Fruit fly (Drosophila melanogaster) whole organism, embryonic: ENCODE measurements around the gene sa.
A peak's percentile ranks its signal among the peaks of the same experiment; 100 is the strongest.

ENCODE experiments used
- B-H1 ChIP-seq: fragments of 200-800 bp; sonication (Bioruptor generic); IDR thresholded peaks from 3 replicates; pipeline ENCODE4 v1.3.6; 2022; ENCODE audit warnings: missing biosample characterization, missing genetic modification characterization
- CG10366 ChIP-seq: fragments of 200-800 bp; sonication (Bioruptor generic); IDR thresholded peaks from 2 replicates; pipeline ENCODE4 v1.3.6; 2022; ENCODE audit warnings: missing biosample characterization, missing genetic modification characterization
- CG10462 ChIP-seq: fragments of 200-800 bp; sonication (Bioruptor generic); optimal IDR thresholded peaks from 2 replicates; lab custom pipeline; 2016; ENCODE audit warnings: missing biosample characterization, missing genetic modification characterization
- CG10543 ChIP-seq: fragments of 200-800 bp; sonication (Bioruptor generic); optimal IDR thresholded peaks from 3 replicates; lab custom pipeline; 2017; ENCODE audit warnings: missing biosample characterization, mild to moderate bottlenecking, missing genetic modification characterization, moderate library complexity
- CG10979 ChIP-seq: fragments of 200-800 bp; sonication (Bioruptor generic); optimal IDR thresholded peaks from 2 replicates; lab custom pipeline; 2018; ENCODE audit warnings: missing biosample characterization, mild to moderate bottlenecking, missing genetic modification characterization, moderate library complexity
- CG12769 ChIP-seq: fragments of 200-800 bp; sonication (Bioruptor generic); optimal IDR thresholded peaks from 2 replicates; lab custom pipeline; 2019; ENCODE audit warnings: missing biosample characterization, mild to moderate bottlenecking, missing genetic modification characterization, moderate library complexity
- CG12942 ChIP-seq: fragments of 200-800 bp; sonication (Bioruptor generic); optimal IDR thresholded peaks from 3 replicates; lab custom pipeline; 2016; ENCODE audit warnings: missing biosample characterization, missing genetic modification characterization
- CG13123 ChIP-seq: fragments of 200-800 bp; sonication (Bioruptor generic); optimal IDR thresholded peaks from 2 replicates; lab custom pipeline; 2016; ENCODE audit warnings: missing biosample characterization, missing genetic modification characterization
- CG13775 ChIP-seq: fragments of 200-800 bp; sonication (Bioruptor generic); optimal IDR thresholded peaks from 3 replicates; lab custom pipeline; 2017; ENCODE audit warnings: missing biosample characterization, mild to moderate bottlenecking, missing genetic modification characterization
- CG15073 ChIP-seq: fragments of 200-800 bp; sonication (Bioruptor generic); optimal IDR thresholded peaks from 2 replicates; lab custom pipeline; 2016; ENCODE audit warnings: missing biosample characterization, missing genetic modification characterization
- CG15269 ChIP-seq: fragments of 200-800 bp; sonication (Bioruptor generic); optimal IDR thresholded peaks from 2 replicates; lab custom pipeline; 2018; ENCODE audit warnings: missing biosample characterization, mild to moderate bottlenecking, missing genetic modification characterization, moderate library complexity
- CG17359 ChIP-seq: fragments of 200-800 bp; sonication (Bioruptor generic); optimal IDR thresholded peaks from 3 replicates; lab custom pipeline; 2018; ENCODE audit warnings: missing biosample characterization, mild to moderate bottlenecking, missing genetic modification characterization, moderate library complexity
- CG18011 ChIP-seq: fragments of 200-800 bp; sonication (Bioruptor generic); optimal IDR thresholded peaks from 2 replicates; lab custom pipeline; 2017; ENCODE audit warnings: missing biosample characterization, missing genetic modification characterization, mild to moderate bottlenecking, moderate library complexity, missing genotype
- CG2116 ChIP-seq: fragments of 200-800 bp; sonication (Bioruptor generic); optimal IDR thresholded peaks from 3 replicates; lab custom pipeline; 2018; ENCODE audit warnings: missing biosample characterization, mild to moderate bottlenecking, missing genetic modification characterization
- CG2129 ChIP-seq: fragments of 200-800 bp; sonication (Bioruptor generic); IDR thresholded peaks from 2 replicates; pipeline ENCODE4 v1.3.6; 2022; ENCODE audit warnings: missing biosample characterization, missing genetic modification characterization; ENCODE audit not compliant: partially characterized antibody
- CG31224 ChIP-seq: fragments of 200-800 bp; sonication (Bioruptor generic); IDR thresholded peaks from 2 replicates; pipeline ENCODE4 v1.3.6; 2022; ENCODE audit warnings: missing biosample characterization, missing genetic modification characterization
- CG32532 ChIP-seq: fragments of 200-800 bp; sonication (Bioruptor generic); IDR thresholded peaks from 2 replicates; pipeline ENCODE4 v1.3.6; 2022; ENCODE audit warnings: missing biosample characterization, missing genetic modification characterization
- CG33557 ChIP-seq: fragments of 200-800 bp; sonication (Bioruptor generic); optimal IDR thresholded peaks from 2 replicates; lab custom pipeline; 2019; ENCODE audit warnings: missing biosample characterization, mild to moderate bottlenecking, missing genetic modification characterization, moderate library complexity
- CG43689 ChIP-seq: fragments of 200-800 bp; sonication (Bioruptor generic); IDR thresholded peaks from 2 replicates; pipeline ENCODE4 v1.3.6; 2022; ENCODE audit warnings: missing biosample characterization, missing genetic modification characterization
- CG4617 ChIP-seq: fragments of 200-800 bp; sonication (Bioruptor generic); optimal IDR thresholded peaks from 3 replicates; lab custom pipeline; 2016; ENCODE audit warnings: missing biosample characterization, missing genetic modification characterization, borderline replicate concordance
- CG8290 ChIP-seq, 3 experiments: fragments of 200-800 bp; sonication (Bioruptor generic); optimal IDR thresholded peaks; 2 replicates each; lab custom pipeline; 2016 to 2019; ENCODE audit warnings: missing biosample characterization in 3 of 3, missing genetic modification characterization in 3 of 3, mild to moderate bottlenecking in 2 of 3, moderate library complexity in 1 of 3
- CG8765 ChIP-seq: fragments of 200-800 bp; sonication (Bioruptor generic); IDR thresholded peaks from 2 replicates; pipeline ENCODE4 v1.3.6; 2022; ENCODE audit warnings: missing biosample characterization, missing genetic modification characterization
- CG9727 ChIP-seq: fragments of 200-800 bp; sonication (Bioruptor generic); optimal IDR thresholded peaks from 3 replicates; lab custom pipeline; 2017; ENCODE audit warnings: missing biosample characterization, mild to moderate bottlenecking, missing genetic modification characterization
- CG9797 ChIP-seq: fragments of 200-800 bp; sonication (Bioruptor generic); optimal IDR thresholded peaks from 3 replicates; lab custom pipeline; 2018; ENCODE audit warnings: missing biosample characterization, mild to moderate bottlenecking, missing genetic modification characterization
- CkIIα-i1 ChIP-seq: fragments of 200-800 bp; sonication (Bioruptor generic); IDR thresholded peaks from 2 replicates; pipeline ENCODE4 v1.3.6; 2022; ENCODE audit warnings: missing biosample characterization, missing genetic modification characterization
- Ets97D ChIP-seq: fragments of 200-800 bp; sonication (Bioruptor generic); optimal IDR thresholded peaks from 3 replicates; lab custom pipeline; 2016; ENCODE audit warnings: missing biosample characterization, missing genetic modification characterization
- Hmx ChIP-seq: fragments of 200-800 bp; sonication (Bioruptor generic); optimal IDR thresholded peaks from 2 replicates; lab custom pipeline; 2016; ENCODE audit warnings: missing biosample characterization, missing genetic modification characterization
- Hr39 ChIP-seq: fragments of >200 bp; optimal IDR thresholded peaks from 2 replicates; lab custom pipeline; 2017
- Rfx ChIP-seq: fragments of 200-800 bp; sonication (Bioruptor generic); IDR thresholded peaks from 2 replicates; pipeline ENCODE4 v1.3.6; 2022; ENCODE audit warnings: missing biosample characterization, missing genetic modification characterization
- Sry-β ChIP-seq: fragments of 200-800 bp; sonication (Bioruptor generic); optimal IDR thresholded peaks from 2 replicates; lab custom pipeline; 2018; ENCODE audit warnings: missing biosample characterization, mild to moderate bottlenecking, missing genetic modification characterization, moderate library complexity
- TFAM ChIP-seq: fragments of 200-800 bp; sonication (Bioruptor generic); optimal IDR thresholded peaks from 2 replicates; lab custom pipeline; 2017; ENCODE audit warnings: missing biosample characterization, missing genetic modification characterization, inconsistent platforms
- Trl ChIP-seq, 3 experiments: fragments of >200 bp in 2 of 3; fragments of 200-800 bp in 1 of 3; sonication (Bioruptor generic) in 1 of 3; optimal IDR thresholded peaks; 2 replicates in 1 of 3; 3 replicates in 2 of 3; lab custom pipeline; 2016 to 2017; ENCODE audit warnings: missing biosample characterization in 1 of 3, missing genetic modification characterization in 1 of 3
- Usf ChIP-seq: fragments of 200-800 bp; sonication (Bioruptor generic); optimal IDR thresholded peaks from 2 replicates; lab custom pipeline; 2017; ENCODE audit warnings: missing genotype, missing biosample characterization, missing genetic modification characterization
- bbx ChIP-seq: fragments of 200-800 bp; sonication (Bioruptor generic); IDR thresholded peaks from 2 replicates; pipeline ENCODE4 v1.3.6; 2022; ENCODE audit warnings: missing biosample characterization, missing genetic modification characterization; ENCODE audit not compliant: partially characterized antibody
- caup ChIP-seq: fragments of 200-800 bp; sonication (Bioruptor generic); optimal IDR thresholded peaks from 3 replicates; lab custom pipeline; 2017; ENCODE audit warnings: missing biosample characterization, mild to moderate bottlenecking, missing genetic modification characterization, moderate library complexity; ENCODE audit not compliant: severe bottlenecking
- cg ChIP-seq: fragments of 200-800 bp; sonication (Bioruptor generic); optimal IDR thresholded peaks from 3 replicates; lab custom pipeline; 2019; ENCODE audit warnings: missing biosample characterization, mild to moderate bottlenecking, missing genetic modification characterization, moderate library complexity
- crol ChIP-seq: fragments of 200-800 bp; sonication (Bioruptor generic); IDR thresholded peaks from 2 replicates; pipeline ENCODE4 v1.3.6; 2022; ENCODE audit warnings: missing biosample characterization, missing genetic modification characterization
- dan ChIP-seq: fragments of 200-800 bp; sonication (Bioruptor generic); IDR thresholded peaks from 2 replicates; pipeline ENCODE4 v1.3.6; 2022; ENCODE audit warnings: missing biosample characterization, missing genetic modification characterization
- disco-r ChIP-seq: fragments of 200-800 bp; sonication (Bioruptor generic); optimal IDR thresholded peaks from 2 replicates; lab custom pipeline; 2016; ENCODE audit warnings: missing biosample characterization, missing genetic modification characterization
- dmrt99B ChIP-seq: fragments of 200-800 bp; sonication (Bioruptor generic); optimal IDR thresholded peaks from 2 replicates; lab custom pipeline; 2018; ENCODE audit warnings: missing biosample characterization, mild to moderate bottlenecking, missing genetic modification characterization, moderate library complexity
- ewg ChIP-seq: fragments of 200-800 bp; sonication (Bioruptor generic); optimal IDR thresholded peaks from 3 replicates; lab custom pipeline; 2017; ENCODE audit warnings: mild to moderate bottlenecking, missing biosample characterization, missing genetic modification reagents, missing genetic modification characterization
- fd96Cb ChIP-seq: fragments of 200-800 bp; sonication (Bioruptor generic); optimal IDR thresholded peaks from 2 replicates; lab custom pipeline; 2018; ENCODE audit warnings: missing biosample characterization, mild to moderate bottlenecking, missing genetic modification characterization, moderate library complexity
- ken ChIP-seq: fragments of 200-800 bp; sonication (Bioruptor generic); IDR thresholded peaks from 3 replicates; pipeline ENCODE4 v1.3.6; 2022; ENCODE audit warnings: missing biosample characterization, missing genetic modification characterization
- nmo ChIP-seq: fragments of 200-800 bp; sonication (Bioruptor generic); optimal IDR thresholded peaks from 2 replicates; lab custom pipeline; 2018; ENCODE audit warnings: missing biosample characterization, mild to moderate bottlenecking, missing genetic modification characterization, moderate library complexity
- pfk ChIP-seq: fragments of 200-800 bp; sonication (Bioruptor generic); optimal IDR thresholded peaks from 2 replicates; lab custom pipeline; 2018; ENCODE audit warnings: missing biosample characterization, mild to moderate bottlenecking, missing genetic modification characterization, moderate library complexity
- rib ChIP-seq: fragments of 200-800 bp; sonication (Bioruptor generic); IDR thresholded peaks from 2 replicates; pipeline ENCODE4 v1.3.6; 2022; ENCODE audit warnings: missing biosample characterization, missing genetic modification characterization
- sisA ChIP-seq: fragments of 200-800 bp; sonication (Bioruptor generic); IDR thresholded peaks from 2 replicates; pipeline ENCODE4 v1.3.6; 2022; ENCODE audit warnings: missing biosample characterization, missing genetic modification characterization
- sug ChIP-seq: fragments of 200-800 bp; optimal IDR thresholded peaks from 2 replicates; lab custom pipeline; 2019; ENCODE audit warnings: missing biosample characterization, mild to moderate bottlenecking, missing genetic modification characterization, moderate library complexity
- toy ChIP-seq: fragments of 200-800 bp; sonication (Bioruptor generic); IDR thresholded peaks from 2 replicates; pipeline ENCODE4 v1.3.6; 2022; ENCODE audit warnings: missing biosample characterization, missing genetic modification characterization
- wdn ChIP-seq: fragments of 200-800 bp; sonication (Bioruptor generic); IDR thresholded peaks from 2 replicates; pipeline ENCODE4 v1.3.6; 2022; ENCODE audit warnings: missing biosample characterization, missing genetic modification characterization
- yki ChIP-seq: fragments of >200 bp; optimal IDR thresholded peaks from 3 replicates; lab custom pipeline; 2018

Gene sa

dm6 chr3L:21453623-21454022 is 47.1 kb upstream of the sa start (continued):
- TF ChIP-seq nmo (GFP tag; lab: Kevin White, UChicago) (peak; percentile 75), Rfx (GFP tag; lab: Robert Waterston, UW) (no peak), cg (GFP tag; lab: Kevin White, UChicago) (no peak), Hr39 (lab: Kevin White, UChicago) (no peak), pfk (GFP tag; lab: Kevin White, UChicago) (no peak), B-H1 (GFP tag; lab: Robert Waterston, UW) (no peak), CG33557 (GFP tag; lab: Kevin White, UChicago) (peak; percentile 67), CG8765 (GFP tag; lab: Robert Waterston, UW) (peak; percentile 81), CG43689 (GFP tag; lab: Robert Waterston, UW) (no peak), CG10366 (GFP tag; lab: Robert Waterston, UW) (no peak; the same call in 1 of the 2 replicates), CG18011 (no peak), Usf (GFP tag; lab: Kevin White, UChicago) (peak; percentile 60), CG15269 (no peak), toy (GFP tag; lab: Robert Waterston, UW) (no peak), Hmx (GFP tag; lab: Kevin White, UChicago) (no peak), CG13123 (peak; percentile 19), dan (GFP tag; lab: Robert Waterston, UW) (peak; percentile 36; the same call in 1 of the 2 replicates), CG10462 (peak; percentile 17), CG12942 (GFP tag; lab: Kevin White, UChicago) (no peak), CG9797 (GFP tag; lab: Kevin White, UChicago) (no peak), disco-r (GFP tag; lab: Kevin White, UChicago) (peak; percentile 1), CG8290 (GFP tag; optimal IDR thresholded peaks at IDR 0.05; lab: Kevin White, UChicago) (no peak), CG8290 (tag; optimal IDR thresholded peaks at IDR 0.05; lab: Kevin White, UChicago) (no peak), CG31224 (GFP tag; lab: Robert Waterston, UW) (0 out of 2 replicates have a peak, but pooled peaks have one; percentile 15), CG10979 (tag; lab: Kevin White, UChicago) (peak; percentile 85), CG15073 (no peak), CG12769 (no peak), CG17359 (peak; percentile 39), sisA (GFP tag; lab: Robert Waterston, UW) (peak; percentile 42; the same call in 1 of the 2 replicates), TFAM (no peak), sug (tag; lab: Kevin White, UChicago) (no peak), CG10543 (GFP tag; lab: Kevin White, UChicago) (no peak), ewg (peak; percentile 30), Sry-β (no peak), CG2129 (GFP tag; lab: Robert Waterston, UW) (no peak), bbx (no peak), CkIIα-i1 (GFP tag; lab: Robert Waterston, UW) (no peak), CG13775 (GFP tag; lab: Kevin White, UChicago) (peak; percentile 48), CG2116 (GFP tag; lab: Kevin White, UChicago) (no peak), Ets97D (GFP tag; lab: Kevin White, UChicago) (no peak), caup (no peak), wdn (GFP tag; lab: Robert Waterston, UW) (no peak), CG32532 (GFP tag; lab: Robert Waterston, UW) (no peak), rib (no peak), ken (GFP tag; lab: Robert Waterston, UW) (no peak), CG4617 (no peak), CG9727 (GFP tag; lab: Kevin White, UChicago) (peak; percentile 79), yki (lab: Kevin White, UChicago) (no peak), fd96Cb (peak; percentile 64), dmrt99B (peak; percentile 61), Trl (optimal IDR thresholded peaks at IDR 0.05; lab: Kevin White, UChicago) (no peak), Trl (GFP tag; optimal IDR thresholded peaks at IDR 0.05; lab: Kevin White, UChicago) (peak; percentile 47), crol (GFP tag; lab: Robert Waterston, UW) (no peak)
